Fruit fly (Drosophila melanogaster): Measurements from ENCODE around the gene Edc3.

- TF ChIP-seq Dfd (GFP tag; optimal IDR thresholded peaks at IDR 0.05) = no peak
- no peak for TF ChIP-seq Hr39 (optimal IDR thresholded peaks at IDR 0.05)
These were observed 53.2 kb downstream of the Edc3 start for dm6 chr3L:17476496-17476895.
